Fruit fly (Drosophila melanogaster): ENCODE measurements around the gene CG31698.

Gene CG31698

dm6 chr2L:3173740-3174139 lies at the start of gene CG31698, which contains the start of gene CG15404:
Gene CG31698, minus strand, starts transcription at chr2L:3173840.
Gene CG15404, plus strand, starts transcription at chr2L:3173972.
- TF ChIP-seq Ets65A (GFP tag) (peak; percentile 54), toy (GFP tag; IDR thresholded peaks at IDR 0.05) (no peak), gfzf (GFP tag; optimal IDR thresholded peaks at IDR 0.05) (no peak), CG4404 (GFP tag; IDR thresholded peaks at IDR 0.05) (no peak), CG31365 (tag; optimal IDR thresholded peaks at IDR 0.05) (no peak), NK7.1 (GFP tag; optimal IDR thresholded peaks at IDR 0.05) (no peak), BEAF-32 (GFP tag; optimal IDR thresholded peaks at IDR 0.05) (no peak), CG6272 (GFP tag; IDR thresholded peaks at IDR 0.05) (no peak)

dm6 chr2L:3200396-3200795 lies 26.8 kb upstream of the CG31698 start, which contains the start of gene CG34393:
Gene CG34393, minus strand, starts transcription at chr2L:3200496.
- no peak for TF ChIP-seq CG17328 (GFP tag; IDR thresholded peaks at IDR 0.05)
- no peak for TF ChIP-seq zfh2 (GFP tag; optimal IDR thresholded peaks at IDR 0.05)
- TF ChIP-seq CG15601 (tag; optimal IDR thresholded peaks at IDR 0.05): no peak
- no peak for TF ChIP-seq CG31388 (GFP tag; optimal IDR thresholded peaks at IDR 0.05)

- TF ChIP-seq run (tag; optimal IDR thresholded peaks at IDR 0.05): no peak
- TF ChIP-seq CG5180 (GFP tag; optimal IDR thresholded peaks at IDR 0.05): peak; percentile 92
These were observed 25.9 kb upstream of the CG31698 start for dm6 chr2L:3199556-3199955.

- no peak for TF ChIP-seq E2f2 (GFP tag; IDR thresholded peaks at IDR 0.05)
- TF ChIP-seq Sox102F (GFP tag; optimal IDR thresholded peaks at IDR 0.05): peak; percentile 15
- no peak; the same call in 1 of the 2 replicates for TF ChIP-seq onecut (GFP tag; IDR thresholded peaks at IDR 0.05)
- TF ChIP-seq ac (GFP tag; optimal IDR thresholded peaks at IDR 0.05): no peak
- peak; percentile 58; the same call in 1 of the 2 replicates for TF ChIP-seq ttk (GFP tag; IDR thresholded peaks at IDR 0.05)
- no peak for TF ChIP-seq CG8924 (tag; optimal IDR thresholded peaks at IDR 0.05)
- TF ChIP-seq CG8478 (optimal IDR thresholded peaks at IDR 0.05): no peak
- no peak for TF ChIP-seq jigr1 (GFP tag; IDR thresholded peaks at IDR 0.05)
- TF ChIP-seq amos (GFP tag; IDR thresholded peaks at IDR 0.05; ENCODE audit: partially characterized antibody): no peak
- 0 out of 2 replicates have a peak, but pooled peaks have one; percentile 31 for TF ChIP-seq CG14441 (GFP tag; IDR thresholded peaks at IDR 0.05)
- TF ChIP-seq Fer1 (GFP tag; optimal IDR thresholded peaks at IDR 0.05): no peak
- no peak for TF ChIP-seq CG9817 (tag; optimal IDR thresholded peaks at IDR 0.05)
- no peak for TF ChIP-seq klu (GFP tag; IDR thresholded peaks at IDR 0.05)
- TF ChIP-seq HHEX (GFP tag; optimal IDR thresholded peaks at IDR 0.05): no peak
- TF ChIP-seq Lim3 (GFP tag; IDR thresholded peaks at IDR 0.05): no peak
- peak in 1 of 2 experiments; percentile 7 for TF ChIP-seq prd (optimal IDR thresholded peaks at IDR 0.05)
- peak; percentile 48; the same call in 2 of the 3 replicates for TF ChIP-seq prd (GFP tag; IDR thresholded peaks at IDR 0.05)
- TF ChIP-seq CG3163 (GFP tag; optimal IDR thresholded peaks at IDR 0.05): no peak
- peak; percentile 36 for TF ChIP-seq CG11504 (tag; optimal IDR thresholded peaks at IDR 0.05)
- no peak for TF ChIP-seq CG14710 (tag; optimal IDR thresholded peaks at IDR 0.05)
- no peak for TF ChIP-seq sd (tag; optimal IDR thresholded peaks at IDR 0.05)
- no peak for TF ChIP-seq CG7928 (GFP tag; optimal IDR thresholded peaks at IDR 0.05)
- TF ChIP-seq lov (optimal IDR thresholded peaks at IDR 0.05): no peak
- 0 out of 3 replicates have a peak, but pooled peaks have one; percentile 12 for TF ChIP-seq lov (GFP tag; IDR thresholded peaks at IDR 0.05)
- TF ChIP-seq CG6689 (GFP tag; IDR thresholded peaks at IDR 0.05): peak; percentile 49; the same call in 1 of the 2 replicates
- TF ChIP-seq cg (GFP tag; optimal IDR thresholded peaks at IDR 0.05): no peak
- no peak for TF ChIP-seq zfh1 (GFP tag; IDR thresholded peaks at IDR 0.05)
- no peak for TF ChIP-seq ash1 (GFP tag; optimal IDR thresholded peaks at IDR 0.05)
- no peak for TF ChIP-seq bsh (GFP tag; optimal IDR thresholded peaks at IDR 0.05)
- peak; percentile 39 for TF ChIP-seq lab (GFP tag; optimal IDR thresholded peaks at IDR 0.05)
- TF ChIP-seq salm (tag; optimal IDR thresholded peaks at IDR 0.05): no peak
- no peak for TF ChIP-seq CG15479 (GFP tag; optimal IDR thresholded peaks at IDR 0.05)
- no peak for TF ChIP-seq unpg (GFP tag; optimal IDR thresholded peaks at IDR 0.05)
These were observed 15.2 kb upstream of the CG31698 start for dm6 chr2L:3188875-3189274.

All from whole organism, embryonic.